Worm (Caenorhabditis elegans): ENCODE results near the gene spp-16.

DNA sequence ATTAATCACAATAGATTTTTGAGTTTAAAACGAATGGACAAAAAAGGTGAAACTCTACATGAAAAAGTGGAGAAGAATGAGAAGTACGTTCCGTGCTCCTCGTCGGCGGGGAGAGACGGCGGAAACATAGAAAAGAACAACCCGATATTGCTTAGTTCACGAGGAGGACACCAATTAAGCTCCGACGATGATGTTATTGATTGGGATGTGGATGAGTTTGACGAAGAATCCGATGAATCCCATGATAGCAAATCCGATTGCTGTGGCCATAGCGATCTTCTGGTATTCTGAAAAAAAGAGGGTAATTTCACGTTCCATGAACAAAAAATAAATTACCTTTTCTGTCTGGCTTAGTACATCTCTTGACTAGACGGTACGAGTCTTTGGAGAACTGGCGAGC, 4.4 kb downstream of the spp-16 start:
- no peak for TF ChIP-seq snpc-4 (tag; optimal IDR thresholded peaks at IDR 0.05)
- no peak for TF ChIP-seq blmp-1 (tag; optimal IDR thresholded peaks at IDR 0.05)
- no peak for TF ChIP-seq lin-15B (tag; optimal IDR thresholded peaks at IDR 0.05)
- no peak for TF ChIP-seq fkh-10 (GFP tag; optimal IDR thresholded peaks at IDR 0.05)
- no peak for TF ChIP-seq nhr-76 (tag; optimal IDR thresholded peaks at IDR 0.05)
- TF ChIP-seq nhr-237 (tag; optimal IDR thresholded peaks at IDR 0.05): no peak
- no peak for TF ChIP-seq tlp-1 (tag; optimal IDR thresholded peaks at IDR 0.05)
- no peak for TF ChIP-seq lin-13 (GFP tag; optimal IDR thresholded peaks at IDR 0.05)
- TF ChIP-seq nhr-77 (tag; optimal IDR thresholded peaks at IDR 0.05): no peak

Measured in whole organism, L1 larva.